Worm (Caenorhabditis elegans) whole organism, young adult: ENCODE results near the gene W03F9.1.

Source experiments
- B0261.1 ChIP-seq: sonication (generic microtip); optimal IDR thresholded peaks from 2 replicates; lab custom pipeline; 2016; ENCODE audit warnings: mild to moderate bottlenecking, missing genetic modification characterization, moderate library complexity, missing compliant biosample characterization
- C06A6.2 ChIP-seq: fragments of 200-800 bp; sonication (Bioruptor generic); conservative IDR thresholded peaks from 2 replicates; pipeline ENCODE4 v1.3.6; 2022; ENCODE audit warnings: missing genetic modification characterization, missing compliant biosample characterization
- C17E4.6 ChIP-seq: fragments of 200-800 bp; sonication (Bioruptor generic); IDR thresholded peaks from 2 replicates; pipeline ENCODE4 v1.3.6; 2022; ENCODE audit warnings: missing genetic modification reagents, missing genetic modification characterization, missing compliant biosample characterization
- F10E7.11 ChIP-seq: sonication (generic microtip); optimal IDR thresholded peaks from 2 replicates; lab custom pipeline; 2017; ENCODE audit warnings: mild to moderate bottlenecking, missing genetic modification characterization, moderate library complexity, missing compliant biosample characterization
- F22D6.2 ChIP-seq: sonication (generic microtip); optimal IDR thresholded peaks from 2 replicates; lab custom pipeline; 2016; ENCODE audit warnings: mild to moderate bottlenecking, missing genetic modification characterization, missing compliant biosample characterization
- F39B2.1 ChIP-seq: fragments of 200-800 bp; sonication (Bioruptor generic); IDR thresholded peaks from 2 replicates; pipeline ENCODE4 v1.3.6; 2022; ENCODE audit warnings: missing genetic modification reagents, missing genetic modification characterization, missing compliant biosample characterization
- F49E8.2 ChIP-seq: sonication (generic microtip); optimal IDR thresholded peaks from 3 replicates; lab custom pipeline; 2017; ENCODE audit warnings: missing genetic modification characterization, mild to moderate bottlenecking, missing compliant biosample characterization, antibody characterized with exemption, moderate library complexity; ENCODE audit not compliant: insufficient read depth
- F57A8.1 ChIP-seq: fragments of 200-800 bp; sonication (Bioruptor generic); optimal IDR thresholded peaks from 2 replicates; lab custom pipeline; 2018; ENCODE audit warnings: mild to moderate bottlenecking, missing genetic modification characterization, moderate library complexity, missing compliant biosample characterization
- Y53G8AR.9 ChIP-seq: fragments of 200-800 bp; sonication (Bioruptor generic); conservative IDR thresholded peaks from 2 replicates; pipeline ENCODE4 v1.3.6; 2022; ENCODE audit warnings: missing genetic modification reagents, missing genetic modification characterization, missing compliant biosample characterization
- ZK185.1 ChIP-seq: sonication (generic microtip); optimal IDR thresholded peaks from 2 replicates; lab custom pipeline; 2016; ENCODE audit warnings: mild to moderate bottlenecking, missing genetic modification characterization, missing compliant biosample characterization; ENCODE audit not compliant: poor library complexity, severe bottlenecking
- akir-1 ChIP-seq: fragments of 200-800 bp; sonication (Bioruptor generic); optimal IDR thresholded peaks from 2 replicates; lab custom pipeline; 2018; ENCODE audit warnings: mild to moderate bottlenecking, missing genetic modification characterization, moderate library complexity, missing compliant biosample characterization
- aptf-3 ChIP-seq: fragments of 200-800 bp; sonication (Bioruptor generic); IDR thresholded peaks from 2 replicates; pipeline ENCODE4 v1.3.6; 2022; ENCODE audit warnings: missing genetic modification characterization, missing compliant biosample characterization
- athp-1 ChIP-seq: sonication (generic microtip); optimal IDR thresholded peaks from 2 replicates; lab custom pipeline; 2017; ENCODE audit warnings: mild to moderate bottlenecking, missing genetic modification characterization, missing compliant biosample characterization
- attf-6 ChIP-seq: fragments of 200-800 bp; sonication (Bioruptor generic); IDR thresholded peaks from 2 replicates; pipeline ENCODE4 v1.3.6; 2022; ENCODE audit warnings: missing genetic modification reagents, missing genetic modification characterization, missing compliant biosample characterization
- cebp-1 ChIP-seq, 2 experiments: fragments of 200-800 bp in 1 of 2; sonication (Bioruptor generic) in 1 of 2; sonication (generic microtip) in 1 of 2; IDR thresholded peaks in 1 of 2; optimal IDR thresholded peaks in 1 of 2; 2 replicates each; pipeline versions ENCODE4 v1.3.6 to Lab custom; 2017 to 2022; ENCODE audit warnings: missing compliant biosample characterization in 2 of 2, missing genetic modification characterization in 2 of 2, mild to moderate bottlenecking in 1 of 2, missing genetic modification reagents in 1 of 2, moderate library complexity in 1 of 2
- ceh-100 ChIP-seq: fragments of 200-800 bp; sonication (Bioruptor generic); IDR thresholded peaks from 2 replicates; pipeline ENCODE4 v1.3.6; 2022; ENCODE audit warnings: missing genetic modification reagents, missing genetic modification characterization, missing compliant biosample characterization
- ceh-40 ChIP-seq: fragments of 200-800 bp; sonication (Bioruptor generic); IDR thresholded peaks from 2 replicates; pipeline ENCODE4 v1.3.6; 2022; ENCODE audit warnings: missing genetic modification characterization, missing compliant biosample characterization
- ceh-58 ChIP-seq: fragments of 200-800 bp; sonication (Bioruptor generic); IDR thresholded peaks from 2 replicates; pipeline ENCODE4 v1.3.6; 2022; ENCODE audit warnings: missing genetic modification characterization, missing compliant biosample characterization
- ceh-91 ChIP-seq: fragments of 200-800 bp; sonication (Bioruptor generic); IDR thresholded peaks from 2 replicates; pipeline ENCODE4 v1.3.6; 2022; ENCODE audit warnings: missing genetic modification reagents, missing genetic modification characterization, missing compliant biosample characterization
- chd-7 ChIP-seq: sonication (generic microtip); optimal IDR thresholded peaks from 2 replicates; lab custom pipeline; 2016; ENCODE audit warnings: mild to moderate bottlenecking, missing genetic modification characterization, moderate library complexity, missing compliant biosample characterization
- dox-1 ChIP-seq: fragments of 200-800 bp; sonication (Bioruptor generic); IDR thresholded peaks from 2 replicates; pipeline ENCODE4 v1.3.6; 2022; ENCODE audit warnings: missing genetic modification reagents, missing genetic modification characterization, missing compliant biosample characterization
- dpl-1 ChIP-seq: fragments of 150-350 bp; optimal IDR thresholded peaks from 2 replicates; lab custom pipeline; 2014; ENCODE audit warnings: missing biosample characterization, missing genetic modification reagents, missing genetic modification characterization
- efl-1 ChIP-seq: fragments of 150-350 bp; optimal IDR thresholded peaks from 2 replicates; lab custom pipeline; 2014; ENCODE audit warnings: missing biosample characterization, missing genetic modification reagents, missing genetic modification characterization
- hmg-1.2 ChIP-seq: fragments of 200-800 bp; sonication (Bioruptor generic); IDR thresholded peaks from 2 replicates; pipeline ENCODE4 v1.3.6; 2022; ENCODE audit warnings: missing genetic modification reagents, missing genetic modification characterization, missing compliant biosample characterization
- hmg-20 ChIP-seq: fragments of 200-800 bp; sonication (Bioruptor generic); IDR thresholded peaks from 2 replicates; pipeline ENCODE4 v1.3.6; 2022; ENCODE audit warnings: missing genetic modification reagents, missing genetic modification characterization, missing compliant biosample characterization
- hrde-1 ChIP-seq: sonication (generic microtip); optimal IDR thresholded peaks from 2 replicates; lab custom pipeline; 2016; ENCODE audit warnings: missing genetic modification characterization, mild to moderate bottlenecking, missing compliant biosample characterization, moderate library complexity, missing genotype, missing genetic modification reagents, borderline replicate concordance
- let-607 ChIP-seq, 2 experiments: fragments of 200-800 bp in 1 of 2; sonication (Bioruptor generic) in 1 of 2; sonication (generic microtip) in 1 of 2; optimal IDR thresholded peaks; 2 replicates each; lab custom pipeline; 2016 to 2018; ENCODE audit warnings: mild to moderate bottlenecking in 2 of 2, missing compliant biosample characterization in 2 of 2, missing genetic modification characterization in 2 of 2, moderate library complexity in 2 of 2, missing genotype in 1 of 2
- lin-54 ChIP-seq: fragments of 200-800 bp; sonication (Bioruptor generic); optimal IDR thresholded peaks from 2 replicates; lab custom pipeline; 2018; ENCODE audit warnings: mild to moderate bottlenecking, missing genetic modification characterization, missing compliant biosample characterization
- lir-1 ChIP-seq: fragments of 200-800 bp; sonication (Bioruptor generic); conservative IDR thresholded peaks from 2 replicates; pipeline ENCODE4 v1.3.6; 2022; ENCODE audit warnings: missing genetic modification reagents, missing genetic modification characterization, missing compliant biosample characterization
- lsl-1 ChIP-seq: fragments of 200-800 bp; sonication (Bioruptor generic); optimal IDR thresholded peaks from 2 replicates; lab custom pipeline; 2018; ENCODE audit warnings: mild to moderate bottlenecking, missing genetic modification characterization, moderate library complexity, missing compliant biosample characterization
- lsy-27 ChIP-seq: sonication (generic microtip); optimal IDR thresholded peaks from 2 replicates; lab custom pipeline; 2017; ENCODE audit warnings: missing genetic modification characterization, mild to moderate bottlenecking, missing compliant biosample characterization, antibody characterized with exemption, missing genotype, borderline replicate concordance; ENCODE audit not compliant: insufficient read depth
- nhr-120 ChIP-seq: fragments of 200-800 bp; sonication (Bioruptor generic); IDR thresholded peaks from 2 replicates; pipeline ENCODE4 v1.3.6; 2022; ENCODE audit warnings: missing genetic modification characterization, missing compliant biosample characterization
- nhr-179 ChIP-seq: sonication (generic microtip); optimal IDR thresholded peaks from 2 replicates; lab custom pipeline; 2016; ENCODE audit warnings: mild to moderate bottlenecking, missing genetic modification characterization, missing compliant biosample characterization
- nhr-27 ChIP-seq: fragments of 200-800 bp; sonication (Bioruptor generic); optimal IDR thresholded peaks from 2 replicates; lab custom pipeline; 2018; ENCODE audit warnings: mild to moderate bottlenecking, missing genetic modification characterization, moderate library complexity, missing compliant biosample characterization
- nhr-80 ChIP-seq: sonication (generic microtip); optimal IDR thresholded peaks from 2 replicates; lab custom pipeline; 2016; ENCODE audit warnings: missing genetic modification characterization, missing compliant biosample characterization
- nhr-90 ChIP-seq: sonication (generic microtip); optimal IDR thresholded peaks from 2 replicates; lab custom pipeline; 2016; ENCODE audit warnings: missing genotype, mild to moderate bottlenecking, missing genetic modification characterization, missing compliant biosample characterization
- rcor-1 ChIP-seq: fragments of 200-800 bp; sonication (Bioruptor generic); IDR thresholded peaks from 2 replicates; pipeline ENCODE4 v1.3.6; 2022; ENCODE audit warnings: missing genetic modification reagents, missing genetic modification characterization, missing compliant biosample characterization
- rec-8 ChIP-seq, 2 experiments: sonication (generic microtip); optimal IDR thresholded peaks; 2 replicates each; lab custom pipeline; 2016; ENCODE audit warnings: mild to moderate bottlenecking in 2 of 2, missing genetic modification characterization in 2 of 2, missing genetic modification reagents in 2 of 2, missing genotype in 2 of 2, missing biosample characterization in 1 of 2, missing compliant biosample characterization in 1 of 2, moderate library complexity in 1 of 2
- snpc-1.3 ChIP-seq: sonication (generic microtip); optimal IDR thresholded peaks from 2 replicates; lab custom pipeline; 2017; ENCODE audit warnings: missing genetic modification characterization, mild to moderate bottlenecking, missing compliant biosample characterization, antibody characterized with exemption, moderate library complexity, missing genotype, missing genetic modification reagents; ENCODE audit not compliant: insufficient read depth
- tbp1 ChIP-seq: fragments of 200-800 bp; sonication (Bioruptor generic); optimal IDR thresholded peaks from 2 replicates; lab custom pipeline; 2018; ENCODE audit warnings: mild to moderate bottlenecking, missing genetic modification characterization, missing compliant biosample characterization
- tbx-9 ChIP-seq: sonication (generic microtip); optimal IDR thresholded peaks from 2 replicates; lab custom pipeline; 2016; ENCODE audit warnings: borderline replicate concordance, missing genetic modification characterization, inconsistent platforms, missing compliant biosample characterization
- xnd-1 ChIP-seq: sonication (generic microtip); optimal IDR thresholded peaks from 2 replicates; lab custom pipeline; 2016; ENCODE audit warnings: missing genotype, missing genetic modification reagents, missing genetic modification characterization, missing compliant biosample characterization
- zfh-2 ChIP-seq: fragments of 200-800 bp; sonication (Bioruptor generic); conservative IDR thresholded peaks from 2 replicates; pipeline ENCODE4 v1.3.6; 2022; ENCODE audit warnings: missing genetic modification reagents, missing genetic modification characterization, missing compliant biosample characterization
- zim-3 ChIP-seq: sonication (generic microtip); optimal IDR thresholded peaks from 2 replicates; lab custom pipeline; 2017; ENCODE audit warnings: mild to moderate bottlenecking, missing genetic modification characterization, moderate library complexity, missing compliant biosample characterization
- ztf-22 ChIP-seq: fragments of 200-800 bp; sonication (Bioruptor generic); optimal IDR thresholded peaks from 2 replicates; lab custom pipeline; 2018; ENCODE audit warnings: mild to moderate bottlenecking, missing genetic modification characterization, moderate library complexity, missing compliant biosample characterization

The W03F9.1 gene

DNA sequence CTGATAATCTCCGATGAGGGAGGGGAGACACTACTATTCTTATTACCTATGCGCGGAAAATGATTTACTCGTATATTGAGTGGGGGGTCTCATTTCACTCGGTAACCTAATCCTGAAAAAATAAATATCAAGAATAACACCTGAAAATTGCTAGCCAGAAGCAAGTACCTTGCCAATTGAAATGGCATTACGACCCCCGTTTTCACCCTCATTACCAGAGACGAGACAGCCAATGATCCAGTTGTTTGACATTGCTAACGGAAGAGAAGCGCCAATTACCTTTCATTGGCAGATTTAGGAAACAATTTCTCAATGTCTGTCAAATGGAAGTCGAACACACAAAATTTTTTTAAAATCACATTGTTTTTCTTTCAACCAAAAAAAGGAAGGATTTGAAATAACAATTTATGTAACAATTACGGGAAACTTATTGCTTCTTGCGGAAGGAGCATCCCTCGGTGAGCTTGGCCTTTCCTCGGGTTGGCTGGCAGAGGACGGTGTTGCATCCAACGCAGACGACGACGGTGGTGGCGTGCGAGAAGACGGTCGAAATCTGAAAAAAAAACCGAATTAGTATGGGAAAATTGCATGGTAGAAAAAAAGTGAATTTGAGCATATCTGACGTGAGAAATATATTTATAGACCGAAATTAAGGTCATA lies 23.3 kb downstream of the W03F9.1 start:
- TF ChIP-seq hmg-1.2 (GFP tag; lab: Robert Waterston, UW) (peak; percentile 44), xnd-1 (tag; lab: Kevin White, UChicago) (no peak), C17E4.6 (GFP tag; lab: Robert Waterston, UW) (no peak), dox-1 (GFP tag; lab: Robert Waterston, UW) (no peak), lir-1 (GFP tag; lab: Robert Waterston, UW) (no peak), ceh-58 (GFP tag; lab: Robert Waterston, UW) (0 out of 2 replicates have a peak, but pooled peaks have one; percentile 71), B0261.1 (no peak), attf-6 (peak; percentile 78; the same call in 1 of the 2 replicates), ZK185.1 (tag; lab: Kevin White, UChicago) (no peak), nhr-80 (tag; lab: Kevin White, UChicago) (no peak), efl-1 (no peak), F22D6.2 (tag; lab: Kevin White, UChicago) (no peak), cebp-1 (GFP tag; IDR thresholded peaks at IDR 0.05; lab: Robert Waterston, UW) (no peak), cebp-1 (tag; optimal IDR thresholded peaks at IDR 0.05; lab: Kevin White, UChicago) (peak; percentile 29), tbp1 (GFP tag; lab: Kevin White, UChicago) (peak; percentile 41), lsy-27 (tag; lab: Kevin White, UChicago) (no peak), nhr-179 (no peak), chd-7 (no peak), F10E7.11 (tag; lab: Kevin White, UChicago) (peak; percentile 0), rec-8 (tag; optimal IDR thresholded peaks at IDR 0.05; lab: Kevin White, UChicago) (no peak), nhr-90 (tag; lab: Kevin White, UChicago) (no peak), aptf-3 (GFP tag; lab: Robert Waterston, UW) (0 out of 2 replicates have a peak, but pooled peaks have one; percentile 60), dpl-1 (GFP tag; lab: Kevin White, UChicago) (no peak), nhr-27 (tag; lab: Kevin White, UChicago) (peak; percentile 32), ztf-22 (GFP tag; lab: Kevin White, UChicago) (no peak), rcor-1 (peak; percentile 66; the same call in 1 of the 2 replicates), lin-54 (GFP tag; lab: Kevin White, UChicago) (peak; percentile 76), athp-1 (peak; percentile 32), lsl-1 (no peak), let-607 (tag; optimal IDR thresholded peaks at IDR 0.05; lab: Kevin White, UChicago) (peak in 1 of 2 experiments; percentile 1), snpc-1.3 (tag; lab: Kevin White, UChicago) (peak; percentile 34), akir-1 (GFP tag; lab: Kevin White, UChicago) (no peak), Y53G8AR.9 (GFP tag; lab: Robert Waterston, UW) (peak; percentile 81), ceh-100 (peak; percentile 46), F39B2.1 (GFP tag; lab: Robert Waterston, UW) (peak; percentile 74), nhr-120 (GFP tag; lab: Robert Waterston, UW) (no peak), zfh-2 (GFP tag; lab: Robert Waterston, UW) (peak; percentile 52), hrde-1 (peak; percentile 36), ceh-91 (no peak), F49E8.2 (tag; lab: Kevin White, UChicago) (peak; percentile 91), tbx-9 (no peak), zim-3 (tag; lab: Kevin White, UChicago) (peak; percentile 61), hmg-20 (GFP tag; lab: Robert Waterston, UW) (0 out of 2 replicates have a peak, but pooled peaks have one; percentile 6), C06A6.2 (no peak), F57A8.1 (GFP tag; lab: Kevin White, UChicago) (no peak), ceh-40 (GFP tag; lab: Robert Waterston, UW) (no peak)
